Worm (Caenorhabditis elegans) whole organism, L3 larva: ENCODE results near the gene sru-18.

Experiments used
- R02D3.7 ChIP-seq: fragments of 150-350 bp; optimal IDR thresholded peaks from 2 replicates; lab custom pipeline; 2014; ENCODE audit warnings: missing biosample characterization, missing genetic modification characterization
- daf-12 ChIP-seq: fragments of 150-350 bp; optimal IDR thresholded peaks from 2 replicates; lab custom pipeline; 2014; ENCODE audit warnings: missing biosample characterization, missing genetic modification reagents, missing genetic modification characterization
- egl-27 ChIP-seq: sonication (generic microtip); optimal IDR thresholded peaks from 4 replicates; lab custom pipeline; 2017; ENCODE audit warnings: missing biosample characterization, missing genetic modification reagents, missing genetic modification characterization
- egl-5 ChIP-seq: fragments of 150-350 bp; optimal IDR thresholded peaks from 2 replicates; lab custom pipeline; 2017; ENCODE audit warnings: missing biosample characterization, missing genetic modification reagents, missing genetic modification characterization, inconsistent platforms
- fkh-10 ChIP-seq: sonication (generic microtip); optimal IDR thresholded peaks from 2 replicates; lab custom pipeline; 2017; ENCODE audit warnings: missing biosample characterization, missing genetic modification reagents, missing genetic modification characterization
- lin-39 ChIP-seq: fragments of 150-350 bp; optimal IDR thresholded peaks from 2 replicates; lab custom pipeline; 2018; ENCODE audit warnings: missing biosample characterization, missing genetic modification reagents, missing genetic modification characterization
- nhr-11 ChIP-seq: fragments of 150-350 bp; optimal IDR thresholded peaks from 2 replicates; lab custom pipeline; 2014; ENCODE audit warnings: missing biosample characterization, missing genetic modification characterization
- nhr-43 ChIP-seq: sonication (generic microtip); optimal IDR thresholded peaks from 2 replicates; lab custom pipeline; 2016; ENCODE audit warnings: mild to moderate bottlenecking, missing genetic modification characterization, missing compliant biosample characterization; ENCODE audit not compliant: poor library complexity, severe bottlenecking
- nhr-76 ChIP-seq: fragments of 150-350 bp; sonication (generic microtip); optimal IDR thresholded peaks from 5 replicates; lab custom pipeline; 2014; ENCODE audit warnings: missing biosample characterization, missing genetic modification characterization
- sea-2 ChIP-seq: fragments of 150-350 bp; sonication (generic microtip); optimal IDR thresholded peaks from 4 replicates; lab custom pipeline; 2014; ENCODE audit warnings: missing biosample characterization, missing genetic modification reagents, missing genetic modification characterization
- skn-1 ChIP-seq: fragments of 150-350 bp; optimal IDR thresholded peaks from 2 replicates; lab custom pipeline; 2014; ENCODE audit warnings: missing biosample characterization, missing genetic modification characterization
- snpc-4 ChIP-seq: fragments of 150-350 bp; optimal IDR thresholded peaks from 2 replicates; lab custom pipeline; 2014; ENCODE audit warnings: missing biosample characterization, missing genetic modification characterization
- ztf-4 ChIP-seq: fragments of 150-350 bp; optimal IDR thresholded peaks from 2 replicates; lab custom pipeline; 2014; ENCODE audit warnings: missing biosample characterization, missing genetic modification characterization

DNA sequence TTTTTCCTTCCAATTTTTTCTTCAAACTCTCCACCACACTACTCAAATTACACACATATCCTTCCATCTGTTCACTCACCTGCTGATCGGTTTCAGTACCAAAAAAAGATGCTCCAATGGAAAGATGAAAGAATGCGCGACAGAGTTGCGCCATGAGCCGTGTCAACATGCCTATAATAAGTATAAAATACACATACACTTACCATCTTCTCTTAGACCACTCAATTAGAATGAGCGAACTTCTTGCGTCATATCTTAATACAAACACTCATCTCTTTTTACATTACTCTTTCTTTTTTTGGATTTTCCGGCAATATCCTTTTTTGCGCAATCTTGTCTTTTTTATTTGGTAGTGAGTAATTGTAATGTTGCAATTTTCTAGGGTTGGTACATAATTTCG is 35.6 kb downstream of the sru-18 start:
- TF ChIP-seq egl-5 (tag; lab: Kevin White, UChicago) = no peak
- TF ChIP-seq ztf-4 (tag; lab: Kevin White, UChicago) = no peak
- no peak for TF ChIP-seq skn-1 (tag; lab: Kevin White, UChicago)
- no peak for TF ChIP-seq snpc-4 (tag; lab: Kevin White, UChicago)
- no peak for TF ChIP-seq lin-39 (tag; lab: Kevin White, UChicago)
- no peak for TF ChIP-seq nhr-76
- TF ChIP-seq egl-27 = no peak
- no peak for TF ChIP-seq nhr-11 (tag; lab: Kevin White, UChicago)
- TF ChIP-seq daf-12 (tag; lab: Kevin White, UChicago) = no peak
- no peak for TF ChIP-seq sea-2 (GFP tag; lab: Kevin White, UChicago)
- TF ChIP-seq fkh-10 = no peak
- TF ChIP-seq R02D3.7 (tag; lab: Kevin White, UChicago) = no peak
- no peak for TF ChIP-seq nhr-43 (tag; lab: Kevin White, UChicago)
